Fruit fly (Drosophila melanogaster) whole organism, prepupa: ENCODE data around the gene hng2.

Experiments
- CG11902 ChIP-seq: fragments of 200-800 bp; sonication (Bioruptor generic); optimal IDR thresholded peaks from 3 replicates; lab custom pipeline; 2016; ENCODE audit warnings: missing biosample characterization, missing genetic modification characterization
- CG15336 ChIP-seq: fragments of 200-800 bp; sonication (Bioruptor generic); IDR thresholded peaks from 2 replicates; pipeline ENCODE4 v1.3.6; 2022; ENCODE audit warnings: missing biosample characterization, missing genetic modification characterization
- Ets21C ChIP-seq: fragments of 200-800 bp; sonication (Bioruptor generic); optimal IDR thresholded peaks from 3 replicates; lab custom pipeline; 2016; ENCODE audit warnings: missing biosample characterization, missing genetic modification characterization
- Lpt ChIP-seq: fragments of 200-800 bp; sonication (Bioruptor generic); optimal IDR thresholded peaks from 3 replicates; lab custom pipeline; 2016; ENCODE audit warnings: missing biosample characterization, missing genetic modification characterization
- OdsH ChIP-seq: fragments of 200-800 bp; sonication (Bioruptor generic); optimal IDR thresholded peaks from 3 replicates; lab custom pipeline; 2016; ENCODE audit warnings: missing biosample characterization, missing genetic modification characterization
- Sox14 ChIP-seq: fragments of 200-800 bp; sonication (Bioruptor generic); optimal IDR thresholded peaks from 3 replicates; lab custom pipeline; 2016; ENCODE audit warnings: missing biosample characterization, missing genetic modification characterization
- Sox15 ChIP-seq: fragments of 200-800 bp; sonication (Bioruptor generic); optimal IDR thresholded peaks from 3 replicates; lab custom pipeline; 2016; ENCODE audit warnings: missing biosample characterization, missing genetic modification characterization
- dac ChIP-seq: fragments of 200-800 bp; sonication (Bioruptor generic); optimal IDR thresholded peaks from 2 replicates; lab custom pipeline; 2017; ENCODE audit warnings: missing biosample characterization, mild to moderate bottlenecking, missing genetic modification characterization
- dsx ChIP-seq: fragments of 200-800 bp; optimal IDR thresholded peaks from 3 replicates; lab custom pipeline; 2019; ENCODE audit warnings: missing biosample characterization, mild to moderate bottlenecking, missing genetic modification characterization, moderate library complexity; ENCODE audit not compliant: poor library complexity, severe bottlenecking
- lz ChIP-seq: fragments of 200-800 bp; sonication (Bioruptor generic); optimal IDR thresholded peaks from 3 replicates; lab custom pipeline; 2016; ENCODE audit warnings: missing biosample characterization, missing genetic modification characterization
- ss ChIP-seq, 2 experiments: fragments of 200-800 bp; sonication (Bioruptor generic); optimal IDR thresholded peaks; 2 replicates in 1 of 2; 3 replicates in 1 of 2; lab custom pipeline; 2017 to 2018; ENCODE audit warnings: mild to moderate bottlenecking in 2 of 2, missing biosample characterization in 2 of 2, missing genetic modification characterization in 2 of 2, moderate library complexity in 1 of 2

DNA sequence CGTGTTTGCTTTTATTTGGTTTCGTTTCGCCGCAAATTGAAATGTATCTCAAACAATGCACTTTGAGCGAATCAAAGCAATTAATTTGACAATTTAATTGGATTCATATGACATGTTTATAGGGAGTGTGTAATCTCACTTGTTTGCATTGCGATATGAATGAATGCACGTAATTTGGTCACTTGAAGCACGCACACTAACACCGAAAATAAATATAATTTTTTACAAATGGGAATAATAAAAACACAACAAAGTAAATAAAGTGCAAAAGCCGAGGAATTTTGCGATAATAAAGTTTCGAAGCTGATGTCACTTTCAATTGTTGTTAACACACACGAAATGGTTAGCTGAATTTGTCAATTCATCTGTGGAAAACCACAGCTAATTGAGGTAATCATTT, 38.8 kb downstream of the hng2 start:
- TF ChIP-seq Sox15 (GFP tag; lab: Kevin White, UChicago) (no peak), CG15336 (GFP tag; lab: Robert Waterston, UW) (no peak), Lpt (GFP tag; lab: Kevin White, UChicago) (no peak), ss (GFP tag; optimal IDR thresholded peaks at IDR 0.05; lab: Kevin White, UChicago) (no peak), Sox14 (no peak), OdsH (GFP tag; lab: Kevin White, UChicago) (no peak), dac (GFP tag; lab: Kevin White, UChicago) (no peak), Ets21C (GFP tag; lab: Kevin White, UChicago) (no peak), lz (GFP tag; lab: Kevin White, UChicago) (no peak), CG11902 (GFP tag; lab: Kevin White, UChicago) (no peak), dsx (GFP tag; lab: Kevin White, UChicago) (no peak)
